Fruit fly (Drosophila melanogaster) whole organism, embryonic: ENCODE results near the gene HisCl1.

Source experiments
- CG10274 ChIP-seq: fragments of 200-800 bp; sonication (Bioruptor generic); optimal IDR thresholded peaks from 3 replicates; lab custom pipeline; 2017; ENCODE audit warnings: missing biosample characterization, mild to moderate bottlenecking, missing genetic modification characterization
- CG14965 ChIP-seq: fragments of 200-800 bp; sonication (Bioruptor generic); optimal IDR thresholded peaks from 2 replicates; lab custom pipeline; 2016; ENCODE audit warnings: missing biosample characterization, missing genetic modification characterization, borderline replicate concordance
- CG4328 ChIP-seq: fragments of 200-800 bp; sonication (Bioruptor generic); optimal IDR thresholded peaks from 3 replicates; lab custom pipeline; 2017; ENCODE audit warnings: missing biosample characterization, missing genetic modification reagents, missing genetic modification characterization
- CG6765 ChIP-seq: fragments of 200-800 bp; sonication (Bioruptor generic); optimal IDR thresholded peaks from 3 replicates; lab custom pipeline; 2017; ENCODE audit warnings: missing biosample characterization, mild to moderate bottlenecking, missing genetic modification characterization
- Dref ChIP-seq: fragments of 200-800 bp; sonication (Bioruptor generic); IDR thresholded peaks from 2 replicates; pipeline ENCODE4 v1.3.6; 2022; ENCODE audit warnings: missing biosample characterization, missing genetic modification characterization
- MBD-R2 ChIP-seq: fragments of 200-800 bp; sonication (Bioruptor generic); IDR thresholded peaks from 2 replicates; pipeline ENCODE4 v1.3.6; 2022; ENCODE audit warnings: missing biosample characterization, missing genetic modification characterization
- al ChIP-seq: fragments of 200-800 bp; sonication (Bioruptor generic); IDR thresholded peaks from 2 replicates; pipeline ENCODE4 v1.3.6; 2022; ENCODE audit warnings: missing biosample characterization, missing genetic modification characterization
- ara ChIP-seq: fragments of 200-800 bp; sonication (Bioruptor generic); IDR thresholded peaks from 2 replicates; pipeline ENCODE4 v1.3.6; 2022; ENCODE audit warnings: missing biosample characterization, missing genetic modification characterization
- en ChIP-seq: fragments of 200-800 bp; sonication (Bioruptor generic); optimal IDR thresholded peaks from 2 replicates; lab custom pipeline; 2016; ENCODE audit warnings: missing biosample characterization, missing genetic modification characterization
- lab ChIP-seq: fragments of 200-800 bp; sonication (Bioruptor generic); optimal IDR thresholded peaks from 3 replicates; lab custom pipeline; 2017; ENCODE audit warnings: missing biosample characterization, missing genetic modification characterization, mild to moderate bottlenecking, moderate library complexity, missing genetic modification reagents
- nerfin-1 ChIP-seq: fragments of 200-800 bp; sonication (Bioruptor generic); optimal IDR thresholded peaks from 3 replicates; lab custom pipeline; 2019; ENCODE audit warnings: missing biosample characterization, mild to moderate bottlenecking, missing genetic modification characterization, moderate library complexity
- sima ChIP-seq: fragments of 200-800 bp; sonication (Bioruptor generic); optimal IDR thresholded peaks from 2 replicates; lab custom pipeline; 2016; ENCODE audit warnings: missing biosample characterization, missing genetic modification characterization
- tap ChIP-seq: fragments of 200-800 bp; optimal IDR thresholded peaks from 3 replicates; lab custom pipeline; 2019; ENCODE audit warnings: missing biosample characterization, mild to moderate bottlenecking, missing genetic modification characterization, moderate library complexity
- vnd ChIP-seq: fragments of 200-800 bp; sonication (Bioruptor generic); IDR thresholded peaks from 3 replicates; pipeline ENCODE4 v1.3.6; 2022; ENCODE audit warnings: missing biosample characterization, missing genetic modification characterization; ENCODE audit not compliant: partially characterized antibody

DNA sequence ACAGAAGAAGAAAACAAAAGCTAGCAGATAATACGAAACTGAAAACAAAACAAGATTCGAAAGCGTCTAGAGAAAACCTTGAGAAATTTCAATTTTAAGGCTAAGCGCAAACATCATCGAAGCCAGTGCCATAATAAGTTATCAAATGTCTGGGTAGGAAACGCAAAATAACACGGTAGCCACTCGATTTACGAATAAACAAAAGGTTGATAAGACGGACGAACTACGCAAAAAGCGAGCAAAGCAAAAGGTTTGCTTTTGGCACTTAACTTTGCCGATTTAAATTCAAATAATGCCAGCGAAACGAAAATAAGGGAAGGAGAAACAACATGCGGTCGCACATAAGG lies 28.8 kb upstream of the HisCl1 start:
- TF ChIP-seq nerfin-1 (tag; lab: Kevin White, UChicago), result no peak
- TF ChIP-seq lab (GFP tag; lab: Kevin White, UChicago), result no peak
- no peak for TF ChIP-seq al (GFP tag; lab: Robert Waterston, UW)
- no peak for TF ChIP-seq MBD-R2
- no peak for TF ChIP-seq tap (tag; lab: Kevin White, UChicago)
- no peak for TF ChIP-seq CG4328 (GFP tag; lab: Kevin White, UChicago)
- no peak for TF ChIP-seq CG6765
- no peak for TF ChIP-seq Dref (GFP tag; lab: Robert Waterston, UW)
- TF ChIP-seq sima, result no peak
- no peak for TF ChIP-seq CG14965 (GFP tag; lab: Kevin White, UChicago)
- TF ChIP-seq vnd (GFP tag; lab: Robert Waterston, UW), result no peak
- no peak for TF ChIP-seq en (GFP tag; lab: Kevin White, UChicago)
- no peak for TF ChIP-seq ara (GFP tag; lab: Robert Waterston, UW)
- no peak for TF ChIP-seq CG10274 (GFP tag; lab: Kevin White, UChicago)
